Worm (Caenorhabditis elegans) whole organism, young adult: ENCODE data around the gene mboa-7.
A peak's percentile ranks its signal among the peaks of the same experiment; 100 is the strongest.

ENCODE experiments used
- B0035.1 ChIP-seq: sonication (generic microtip); optimal IDR thresholded peaks from 2 replicates; lab custom pipeline; 2016; ENCODE audit warnings: missing genetic modification characterization, mild to moderate bottlenecking, missing compliant biosample characterization, missing genotype, missing genetic modification reagents
- C17E4.6 ChIP-seq: fragments of 200-800 bp; sonication (Bioruptor generic); IDR thresholded peaks from 2 replicates; pipeline ENCODE4 v1.3.6; 2022; ENCODE audit warnings: missing genetic modification reagents, missing genetic modification characterization, missing compliant biosample characterization
- D2030.7 ChIP-seq: fragments of 200-800 bp; sonication (Bioruptor generic); IDR thresholded peaks from 2 replicates; pipeline ENCODE4 v1.3.6; 2022; ENCODE audit warnings: missing genetic modification reagents, missing genetic modification characterization, missing compliant biosample characterization
- F10E7.11 ChIP-seq: sonication (generic microtip); optimal IDR thresholded peaks from 2 replicates; lab custom pipeline; 2017; ENCODE audit warnings: mild to moderate bottlenecking, missing genetic modification characterization, moderate library complexity, missing compliant biosample characterization
- F37B4.10 ChIP-seq: fragments of 200-800 bp; sonication (Bioruptor generic); IDR thresholded peaks from 2 replicates; pipeline ENCODE4 v1.3.6; 2022; ENCODE audit warnings: missing genetic modification characterization, missing compliant biosample characterization
- F55B11.4 ChIP-seq: sonication (generic microtip); optimal IDR thresholded peaks from 2 replicates; lab custom pipeline; 2016; ENCODE audit warnings: missing compliant biosample characterization, missing genetic modification characterization, borderline replicate concordance; ENCODE audit not compliant: insufficient read depth
- Y53F4B.3 ChIP-seq: fragments of 200-800 bp; sonication (Bioruptor generic); IDR thresholded peaks from 2 replicates; pipeline ENCODE4 v1.3.6; 2022; ENCODE audit warnings: missing genetic modification reagents, missing genetic modification characterization, missing compliant biosample characterization
- Y67H2A.10 ChIP-seq: fragments of 200-800 bp; sonication (Bioruptor generic); conservative IDR thresholded peaks from 2 replicates; pipeline ENCODE4 v1.3.6; 2022; ENCODE audit warnings: missing genetic modification reagents, missing genetic modification characterization, missing compliant biosample characterization
- Y79H2A.3 ChIP-seq: fragments of 200-800 bp; sonication (Bioruptor generic); conservative IDR thresholded peaks from 2 replicates; pipeline ENCODE4 v1.3.6; 2022; ENCODE audit warnings: missing genetic modification reagents, missing genetic modification characterization, missing compliant biosample characterization
- ZK185.1 ChIP-seq: sonication (generic microtip); optimal IDR thresholded peaks from 2 replicates; lab custom pipeline; 2016; ENCODE audit warnings: mild to moderate bottlenecking, missing genetic modification characterization, missing compliant biosample characterization; ENCODE audit not compliant: poor library complexity, severe bottlenecking
- aptf-3 ChIP-seq: fragments of 200-800 bp; sonication (Bioruptor generic); IDR thresholded peaks from 2 replicates; pipeline ENCODE4 v1.3.6; 2022; ENCODE audit warnings: missing genetic modification characterization, missing compliant biosample characterization
- atf-7 ChIP-seq: sonication (generic microtip); optimal IDR thresholded peaks from 2 replicates; lab custom pipeline; 2017; ENCODE audit warnings: mild to moderate bottlenecking, missing genetic modification characterization, missing compliant biosample characterization
- athp-1 ChIP-seq: sonication (generic microtip); optimal IDR thresholded peaks from 2 replicates; lab custom pipeline; 2017; ENCODE audit warnings: mild to moderate bottlenecking, missing genetic modification characterization, missing compliant biosample characterization
- attf-5 ChIP-seq: fragments of 200-800 bp; sonication (Bioruptor generic); optimal IDR thresholded peaks from 2 replicates; lab custom pipeline; 2018; ENCODE audit warnings: mild to moderate bottlenecking, missing genetic modification characterization, missing compliant biosample characterization
- cebp-1 ChIP-seq, 2 experiments: fragments of 200-800 bp in 1 of 2; sonication (Bioruptor generic) in 1 of 2; sonication (generic microtip) in 1 of 2; IDR thresholded peaks in 1 of 2; optimal IDR thresholded peaks in 1 of 2; 2 replicates each; pipeline versions ENCODE4 v1.3.6 to Lab custom; 2017 to 2022; ENCODE audit warnings: missing compliant biosample characterization in 2 of 2, missing genetic modification characterization in 2 of 2, mild to moderate bottlenecking in 1 of 2, missing genetic modification reagents in 1 of 2, moderate library complexity in 1 of 2
- cebp-2 ChIP-seq: fragments of 200-800 bp; sonication (Bioruptor generic); IDR thresholded peaks from 2 replicates; pipeline ENCODE4 v1.3.6; 2022; ENCODE audit warnings: missing genetic modification characterization, missing compliant biosample characterization
- ceh-40 ChIP-seq: fragments of 200-800 bp; sonication (Bioruptor generic); IDR thresholded peaks from 2 replicates; pipeline ENCODE4 v1.3.6; 2022; ENCODE audit warnings: missing genetic modification characterization, missing compliant biosample characterization
- ceh-58 ChIP-seq: fragments of 200-800 bp; sonication (Bioruptor generic); IDR thresholded peaks from 2 replicates; pipeline ENCODE4 v1.3.6; 2022; ENCODE audit warnings: missing genetic modification characterization, missing compliant biosample characterization
- dpl-1 ChIP-seq: fragments of 150-350 bp; optimal IDR thresholded peaks from 2 replicates; lab custom pipeline; 2014; ENCODE audit warnings: missing biosample characterization, missing genetic modification reagents, missing genetic modification characterization
- lin-40 ChIP-seq: sonication (generic microtip); optimal IDR thresholded peaks from 2 replicates; lab custom pipeline; 2016; ENCODE audit warnings: missing genetic modification characterization, mild to moderate bottlenecking, missing compliant biosample characterization, missing genotype, missing genetic modification reagents
- madf-6 ChIP-seq: fragments of 200-800 bp; sonication (Bioruptor generic); IDR thresholded peaks from 2 replicates; pipeline ENCODE4 v1.3.6; 2022; ENCODE audit warnings: missing genetic modification reagents, missing genetic modification characterization, missing compliant biosample characterization
- madf-8 ChIP-seq: fragments of 200-800 bp; sonication (Bioruptor generic); conservative IDR thresholded peaks from 2 replicates; pipeline ENCODE4 v1.3.6; 2022; ENCODE audit warnings: missing genetic modification reagents, missing genetic modification characterization, missing compliant biosample characterization
- mel-28 ChIP-seq: sonication (generic microtip); optimal IDR thresholded peaks from 2 replicates; lab custom pipeline; 2016; ENCODE audit warnings: borderline replicate concordance, mild to moderate bottlenecking, missing genetic modification characterization, missing compliant biosample characterization
- nfyb-1 ChIP-seq: fragments of 200-800 bp; sonication (Bioruptor generic); IDR thresholded peaks from 2 replicates; pipeline ENCODE4 v1.3.6; 2022; ENCODE audit warnings: missing genetic modification reagents, missing genetic modification characterization, missing compliant biosample characterization
- nhr-120 ChIP-seq: fragments of 200-800 bp; sonication (Bioruptor generic); IDR thresholded peaks from 2 replicates; pipeline ENCODE4 v1.3.6; 2022; ENCODE audit warnings: missing genetic modification characterization, missing compliant biosample characterization
- nhr-80 ChIP-seq: sonication (generic microtip); optimal IDR thresholded peaks from 2 replicates; lab custom pipeline; 2016; ENCODE audit warnings: missing genetic modification characterization, missing compliant biosample characterization
- rec-8 ChIP-seq, 2 experiments: sonication (generic microtip); optimal IDR thresholded peaks; 2 replicates each; lab custom pipeline; 2016; ENCODE audit warnings: mild to moderate bottlenecking in 2 of 2, missing genetic modification characterization in 2 of 2, missing genetic modification reagents in 2 of 2, missing genotype in 2 of 2, missing biosample characterization in 1 of 2, missing compliant biosample characterization in 1 of 2, moderate library complexity in 1 of 2
- sea-2 ChIP-seq: fragments of 200-800 bp; sonication (Bioruptor generic); IDR thresholded peaks from 2 replicates; pipeline ENCODE4 v1.3.6; 2022; ENCODE audit warnings: missing genetic modification characterization, missing compliant biosample characterization
- snpc-1.1 ChIP-seq: sonication (generic microtip); optimal IDR thresholded peaks from 2 replicates; lab custom pipeline; 2017; ENCODE audit warnings: missing genetic modification characterization, mild to moderate bottlenecking, missing compliant biosample characterization, antibody characterized with exemption, moderate library complexity, missing genotype, missing genetic modification reagents; ENCODE audit not compliant: insufficient read depth
- snpc-4 ChIP-seq, 5 experiments: fragments of 150-350 bp in 1 of 5; sonication (generic microtip) in 4 of 5; optimal IDR thresholded peaks; 2 replicates each; lab custom pipeline; 2014 to 2018; ENCODE audit warnings: missing genetic modification characterization in 5 of 5, missing biosample characterization in 3 of 5, antibody characterized with exemption in 2 of 5, mild to moderate bottlenecking in 2 of 5, missing compliant biosample characterization in 2 of 5, missing genotype in 2 of 5, moderate library complexity in 2 of 5, missing genetic modification reagents in 1 of 5
- somi-1 ChIP-seq: fragments of 200-800 bp; sonication (Bioruptor generic); optimal IDR thresholded peaks from 2 replicates; lab custom pipeline; 2018; ENCODE audit warnings: mild to moderate bottlenecking, missing genetic modification characterization, missing compliant biosample characterization
- unc-130 ChIP-seq: sonication (generic microtip); optimal IDR thresholded peaks from 2 replicates; lab custom pipeline; 2016; ENCODE audit warnings: missing genetic modification reagents, missing genetic modification characterization, missing compliant biosample characterization
- unc-62 ChIP-seq: fragments of 150-350 bp; optimal IDR thresholded peaks from 2 replicates; lab custom pipeline; 2014; ENCODE audit warnings: missing biosample characterization, missing genetic modification reagents, missing genetic modification characterization
- zfh-2 ChIP-seq: fragments of 200-800 bp; sonication (Bioruptor generic); conservative IDR thresholded peaks from 2 replicates; pipeline ENCODE4 v1.3.6; 2022; ENCODE audit warnings: missing genetic modification reagents, missing genetic modification characterization, missing compliant biosample characterization
- ztf-25 ChIP-seq: fragments of 200-800 bp; sonication (Bioruptor generic); IDR thresholded peaks from 2 replicates; pipeline ENCODE4 v1.3.6; 2022; ENCODE audit warnings: missing genetic modification reagents, missing genetic modification characterization, missing compliant biosample characterization
- ztf-28 ChIP-seq: fragments of 200-800 bp; sonication (Bioruptor generic); IDR thresholded peaks from 2 replicates; pipeline ENCODE4 v1.3.6; 2022; ENCODE audit warnings: missing genetic modification reagents, missing genetic modification characterization, missing compliant biosample characterization

Gene mboa-7

DNA sequence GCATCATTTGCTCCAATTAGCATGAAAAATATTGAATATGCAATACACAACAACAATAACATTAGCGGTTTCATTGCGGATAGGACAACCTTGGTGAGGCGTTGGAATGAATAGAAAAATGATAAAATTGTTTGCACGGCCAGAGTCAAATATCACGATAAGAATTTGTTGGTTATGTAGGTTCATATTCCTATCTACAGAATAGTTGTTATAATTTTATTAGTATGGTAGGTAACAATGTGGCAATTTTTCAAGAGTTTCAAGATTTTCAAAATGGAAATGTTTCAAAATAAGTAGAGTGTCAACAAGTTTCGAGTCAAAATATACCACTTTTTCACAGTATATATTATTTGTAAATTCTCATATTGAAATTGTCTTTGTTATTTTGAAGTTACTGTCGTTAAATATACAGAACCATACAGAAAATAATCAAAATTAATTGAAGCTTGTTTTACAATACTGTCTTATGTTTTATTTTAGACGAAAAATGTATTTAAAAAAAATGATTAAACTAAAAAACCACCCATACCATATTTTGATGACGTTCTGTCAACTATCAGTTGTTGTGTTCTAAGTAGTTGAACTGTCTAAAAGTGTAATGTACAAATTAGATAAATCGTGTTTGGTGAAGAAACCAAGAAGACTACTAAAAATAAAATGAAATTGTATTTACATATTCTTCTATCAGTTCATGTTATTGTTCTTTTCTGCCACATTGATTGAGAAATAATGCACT is 18.1 kb upstream of the mboa-7 start, which contains the start of the genes F59F5.3 and F59F5.4:
Gene F59F5.3, minus strand, starts transcription at position 101 of the 736 bp plus-strand sequence.
Gene F59F5.4, plus strand, starts transcription at position 686 of the 736 bp plus-strand sequence.
- TF ChIP-seq Y53F4B.3 (GFP tag; lab: Robert Waterston, UW) (no peak), ztf-28 (GFP tag; lab: Robert Waterston, UW) (no peak), attf-5 (GFP tag; lab: Kevin White, UChicago) (no peak), dpl-1 (GFP tag; lab: Kevin White, UChicago) (no peak), C17E4.6 (GFP tag; lab: Robert Waterston, UW) (no peak), snpc-4 (GFP tag; optimal IDR thresholded peaks at IDR 0.05; lab: Kevin White, UChicago) (no peak), snpc-4 (tag; optimal IDR thresholded peaks at IDR 0.05; lab: Kevin White, UChicago) (no peak), F10E7.11 (tag; lab: Kevin White, UChicago) (no peak), unc-130 (GFP tag; lab: Kevin White, UChicago) (no peak), zfh-2 (GFP tag; lab: Robert Waterston, UW) (no peak), nfyb-1 (GFP tag; lab: Robert Waterston, UW) (no peak), D2030.7 (GFP tag; lab: Robert Waterston, UW) (no peak), Y79H2A.3 (GFP tag; lab: Robert Waterston, UW) (no peak), somi-1 (no peak), ztf-25 (no peak), F55B11.4 (no peak)

DNA sequence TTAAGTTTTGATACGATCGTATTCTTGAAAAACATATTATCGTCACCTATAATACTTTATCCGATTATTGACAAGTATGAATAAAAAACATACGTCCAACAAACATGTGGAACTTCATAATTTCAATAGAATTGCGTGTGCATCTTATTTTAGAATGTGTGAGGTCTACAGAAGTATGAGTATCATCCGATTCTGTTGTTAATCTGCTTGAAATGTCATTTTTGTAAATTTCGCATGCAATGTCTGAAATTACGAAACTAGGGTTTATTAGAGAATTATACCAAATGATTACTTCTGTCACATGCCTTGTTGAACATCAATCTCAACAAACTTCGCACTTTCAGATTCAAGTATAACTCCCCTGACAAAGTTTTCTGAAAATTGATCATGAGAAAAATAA is 17.4 kb upstream of the mboa-7 start:
- no peak for TF ChIP-seq B0035.1 (tag; lab: Kevin White, UChicago)

DNA sequence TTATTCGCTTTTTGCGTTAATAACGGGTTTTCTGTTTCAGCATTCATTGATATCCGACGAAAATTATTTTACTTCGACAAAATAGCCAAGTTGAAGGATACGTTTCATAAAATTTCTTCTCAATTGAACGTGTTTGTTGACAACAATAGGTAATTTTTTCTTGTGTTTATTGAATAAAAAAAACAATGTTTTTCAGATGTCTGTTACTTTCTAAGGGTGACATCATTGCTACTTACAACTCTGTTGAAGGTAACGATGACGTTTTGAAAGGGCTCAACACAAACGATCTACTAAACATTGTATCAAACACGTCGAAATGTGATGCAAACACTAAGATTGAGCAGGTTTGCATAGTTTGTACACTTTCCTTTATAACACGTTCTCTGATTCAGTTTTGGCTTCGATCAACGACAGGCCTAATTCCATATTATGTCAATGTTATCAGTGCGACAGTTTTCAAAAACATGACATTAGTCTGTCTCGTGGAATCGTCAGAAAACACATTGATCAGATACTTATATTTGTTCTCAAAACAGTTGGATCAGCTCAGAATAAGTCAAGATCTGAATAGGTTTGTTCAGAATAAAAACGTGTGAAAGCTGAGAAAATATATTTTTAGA is 10.4 kb upstream of the mboa-7 start:
- peak; percentile 62 for TF ChIP-seq nhr-80 (tag; lab: Kevin White, UChicago)
- TF ChIP-seq ZK185.1 (tag; lab: Kevin White, UChicago): no peak

DNA sequence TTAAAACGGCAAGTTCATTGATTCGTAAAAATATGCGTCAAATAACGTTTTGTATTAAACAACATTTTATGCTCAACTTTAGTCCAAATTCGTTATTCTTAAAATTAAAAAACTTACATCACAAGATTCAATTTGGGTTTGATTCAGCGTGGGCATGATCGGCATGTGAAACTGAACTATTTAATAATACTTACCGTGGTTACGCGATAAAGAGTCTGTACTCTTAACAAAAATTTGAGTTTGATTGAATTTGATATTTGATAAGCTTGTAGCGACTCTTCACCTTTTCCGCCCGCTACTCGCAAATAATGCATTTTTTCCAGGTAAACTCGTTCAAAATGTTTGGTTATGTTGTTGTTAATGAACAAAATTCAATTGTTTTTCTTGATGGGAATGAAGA is 9.1 kb upstream of the mboa-7 start, which contains the start of gene glo-3:
Gene glo-3, plus strand, starts transcription at position 253 of the 400 bp plus-strand sequence.
- no peak for TF ChIP-seq Y67H2A.10 (GFP tag; lab: Robert Waterston, UW)
- peak; percentile 47 for TF ChIP-seq nhr-80 (tag; lab: Kevin White, UChicago)

DNA sequence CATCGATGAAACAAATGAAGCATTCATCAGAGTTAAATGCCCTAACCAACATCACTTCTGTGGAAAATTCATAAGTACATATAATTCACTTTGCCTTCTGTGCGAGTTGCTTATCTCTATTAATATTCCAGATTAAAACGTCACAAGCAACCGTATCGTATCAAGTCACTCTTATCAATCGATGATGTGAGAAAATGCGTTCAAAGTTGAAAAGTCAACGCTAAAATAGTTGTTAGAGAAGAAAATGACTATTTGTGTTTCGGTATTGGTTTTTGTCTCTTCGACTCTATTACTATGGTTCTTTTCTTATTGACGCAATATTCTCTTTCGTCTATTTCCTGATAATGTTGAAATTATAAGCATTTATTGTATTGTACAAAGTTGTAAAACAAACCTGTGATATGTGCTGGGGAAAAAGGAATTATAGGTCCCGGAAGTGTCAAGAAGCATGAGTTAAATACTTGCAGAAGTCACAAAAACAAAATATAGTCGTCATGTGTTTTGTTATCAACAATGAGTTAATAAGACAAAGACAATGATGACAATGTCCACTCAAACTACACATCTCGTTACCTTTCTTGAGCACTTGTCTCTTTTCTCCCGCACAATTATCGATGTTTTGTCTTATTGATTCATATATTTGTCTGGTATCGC is 7.9 kb upstream of the mboa-7 start:
- no peak for TF ChIP-seq ceh-58 (GFP tag; lab: Robert Waterston, UW)
- TF ChIP-seq cebp-1 (GFP tag; IDR thresholded peaks at IDR 0.05; lab: Robert Waterston, UW): no peak
- peak; percentile 16 for TF ChIP-seq cebp-1 (tag; optimal IDR thresholded peaks at IDR 0.05; lab: Kevin White, UChicago)
- TF ChIP-seq mel-28 (tag; lab: Kevin White, UChicago): no peak
- no peak for TF ChIP-seq F37B4.10 (GFP tag; lab: Robert Waterston, UW)
- no peak for TF ChIP-seq athp-1 (tag; lab: Kevin White, UChicago)
- TF ChIP-seq cebp-2: no peak
- TF ChIP-seq snpc-4 (GFP tag; optimal IDR thresholded peaks at IDR 0.05; lab: Kevin White, UChicago): no peak
- no peak for TF ChIP-seq snpc-4 (tag; optimal IDR thresholded peaks at IDR 0.05; lab: Kevin White, UChicago)
- no peak for TF ChIP-seq rec-8 (tag; optimal IDR thresholded peaks at IDR 0.05; lab: Kevin White, UChicago)
- TF ChIP-seq atf-7: no peak
- no peak for TF ChIP-seq lin-40 (tag; lab: Kevin White, UChicago)
- TF ChIP-seq snpc-1.1: no peak
- TF ChIP-seq aptf-3: no peak
- no peak for TF ChIP-seq madf-8 (GFP tag; lab: Robert Waterston, UW)
- peak; percentile 53 for TF ChIP-seq nhr-80 (tag; lab: Kevin White, UChicago)
- no peak for TF ChIP-seq sea-2
- TF ChIP-seq ZK185.1 (tag; lab: Kevin White, UChicago): peak; percentile 1
- no peak for TF ChIP-seq madf-6 (GFP tag; lab: Robert Waterston, UW)
- no peak for TF ChIP-seq somi-1
- no peak for TF ChIP-seq nhr-120 (GFP tag; lab: Robert Waterston, UW)
- TF ChIP-seq ceh-40: no peak
- TF ChIP-seq unc-62 (GFP tag; lab: Kevin White, UChicago): peak; percentile 35
